ENCODE assay signal across 2 fruit fly cellular contexts in genomic region chr3L:13040849-13041248, dm6.
TF ChIP-seq lines count a peak whose summit lies in the region.

No protein-coding gene starts in this region.

- TF ChIP-seq CTCF in whole organism, embryonic (GFP tag; optimal IDR thresholded peaks at IDR 0.05; lab: Kevin White, UChicago): no peak

TF ChIP-seq in whole organism, adult, 20 proteins besides CTCF, POLR2A, EP300 and RAD21:
- TF ChIP-seq CG33017 (tag; optimal IDR thresholded peaks at IDR 0.05; lab: Kevin White, UChicago) (no peak), bab1 (GFP tag; optimal IDR thresholded peaks at IDR 0.05; lab: Kevin White, UChicago) (peak; percentile 3), pad (GFP tag; optimal IDR thresholded peaks at IDR 0.05; lab: Kevin White, UChicago) (no peak), cnc (optimal IDR thresholded peaks at IDR 0.05; lab: Kevin White, UChicago) (no peak), toe (GFP tag; optimal IDR thresholded peaks at IDR 0.05; lab: Kevin White, UChicago) (no peak), Mnt (GFP tag; optimal IDR thresholded peaks at IDR 0.05; lab: Kevin White, UChicago) (no peak), CG12768 (GFP tag; optimal IDR thresholded peaks at IDR 0.05; lab: Kevin White, UChicago) (no peak), CG7101 (tag; optimal IDR thresholded peaks at IDR 0.05; lab: Kevin White, UChicago) (no peak)

TF ChIP-seq in whole organism, embryonic, 481 proteins besides CTCF, POLR2A, EP300 and RAD21:
- no peak for TF ChIP-seq CG18476 (GFP tag; optimal IDR thresholded peaks at IDR 0.05; lab: Kevin White, UChicago)
- no peak for TF ChIP-seq tna (GFP tag; IDR thresholded peaks at IDR 0.05; lab: Robert Waterston, UW; ENCODE audit: partially characterized antibody)
- TF ChIP-seq Lhr (GFP tag; optimal IDR thresholded peaks at IDR 0.05; lab: Kevin White, UChicago): no peak
- peak; percentile 36 for TF ChIP-seq CG17802 (tag; optimal IDR thresholded peaks at IDR 0.05; lab: Kevin White, UChicago)
- TF ChIP-seq Optix (GFP tag; IDR thresholded peaks at IDR 0.05; lab: Robert Waterston, UW): no peak
- no peak for TF ChIP-seq CG30403 (GFP tag; optimal IDR thresholded peaks at IDR 0.05; lab: Kevin White, UChicago)
- TF ChIP-seq abd-A (tag; optimal IDR thresholded peaks at IDR 0.05; lab: Kevin White, UChicago): peak; percentile 47
- peak; percentile 9 for TF ChIP-seq CG15514 (GFP tag; optimal IDR thresholded peaks at IDR 0.05; lab: Kevin White, UChicago)
- TF ChIP-seq pnt (GFP tag; optimal IDR thresholded peaks at IDR 0.05; lab: Kevin White, UChicago): no peak
- TF ChIP-seq CG9215 (GFP tag; IDR thresholded peaks at IDR 0.05; lab: Robert Waterston, UW): no peak
- no peak for TF ChIP-seq Abd-B (GFP tag; optimal IDR thresholded peaks at IDR 0.05; lab: Kevin White, UChicago)
- TF ChIP-seq CG32767 (GFP tag; IDR thresholded peaks at IDR 0.05; lab: Robert Waterston, UW): peak; percentile 40; the same call in 1 of the 2 replicates
- no peak for TF ChIP-seq CG10321 (GFP tag; IDR thresholded peaks at IDR 0.05; lab: Robert Waterston, UW)
- TF ChIP-seq bowl (GFP tag; IDR thresholded peaks at IDR 0.05; lab: Robert Waterston, UW): no peak
- peak; percentile 9 for TF ChIP-seq CG2712 (tag; optimal IDR thresholded peaks at IDR 0.05; lab: Kevin White, UChicago)
- TF ChIP-seq stc (GFP tag; IDR thresholded peaks at IDR 0.05; lab: Robert Waterston, UW): no peak
- TF ChIP-seq CG5953 (GFP tag; IDR thresholded peaks at IDR 0.05; lab: Robert Waterston, UW): no peak
- TF ChIP-seq gem (tag; optimal IDR thresholded peaks at IDR 0.05; lab: Kevin White, UChicago): peak; percentile 12
- peak; percentile 97 for TF ChIP-seq CG2116 (GFP tag; optimal IDR thresholded peaks at IDR 0.05; lab: Kevin White, UChicago)
- no peak for TF ChIP-seq Deaf1 (tag; optimal IDR thresholded peaks at IDR 0.05; lab: Kevin White, UChicago)
- no peak for TF ChIP-seq CG34224 (GFP tag; IDR thresholded peaks at IDR 0.05; lab: Robert Waterston, UW; ENCODE audit: partially characterized antibody)
- peak; percentile 18; the same call in 1 of the 2 replicates for TF ChIP-seq bbx (GFP tag; IDR thresholded peaks at IDR 0.05; lab: Robert Waterston, UW; ENCODE audit: partially characterized antibody)
- TF ChIP-seq CG12299 (tag; optimal IDR thresholded peaks at IDR 0.05; lab: Kevin White, UChicago): no peak
- 0 out of 2 replicates have a peak, but pooled peaks have one; percentile 5 for TF ChIP-seq ssp (GFP tag; IDR thresholded peaks at IDR 0.05; lab: Robert Waterston, UW)
- TF ChIP-seq CG7928 (GFP tag; optimal IDR thresholded peaks at IDR 0.05; lab: Kevin White, UChicago): peak; percentile 86
- TF ChIP-seq lab (GFP tag; optimal IDR thresholded peaks at IDR 0.05; lab: Kevin White, UChicago): no peak
- TF ChIP-seq trem (tag; optimal IDR thresholded peaks at IDR 0.05; lab: Kevin White, UChicago): peak; percentile 25
- TF ChIP-seq Myb (GFP tag; optimal IDR thresholded peaks at IDR 0.05; lab: Kevin White, UChicago): peak; percentile 84
- TF ChIP-seq sna (GFP tag; IDR thresholded peaks at IDR 0.05; lab: Robert Waterston, UW; ENCODE audit: partially characterized antibody): no peak
- no peak for TF ChIP-seq tx (GFP tag; optimal IDR thresholded peaks at IDR 0.05; lab: Kevin White, UChicago)
- TF ChIP-seq D19A (tag; optimal IDR thresholded peaks at IDR 0.05; lab: Kevin White, UChicago): peak; percentile 62
- TF ChIP-seq Oli (tag; optimal IDR thresholded peaks at IDR 0.05; lab: Kevin White, UChicago): no peak
- TF ChIP-seq fu2 (GFP tag; optimal IDR thresholded peaks at IDR 0.05; lab: Kevin White, UChicago): no peak
- TF ChIP-seq stwl (tag; optimal IDR thresholded peaks at IDR 0.05; lab: Kevin White, UChicago): peak; percentile 47
- no peak for TF ChIP-seq CG2202 (tag; optimal IDR thresholded peaks at IDR 0.05; lab: Kevin White, UChicago)
- no peak for TF ChIP-seq Dbx (GFP tag; IDR thresholded peaks at IDR 0.05; lab: Robert Waterston, UW)
- TF ChIP-seq Dll (GFP tag; IDR thresholded peaks at IDR 0.05; lab: Robert Waterston, UW; ENCODE audit: partially characterized antibody): 0 out of 4 replicates have a peak, but pooled peaks have one; percentile 11
- TF ChIP-seq Jarid2 (GFP tag; optimal IDR thresholded peaks at IDR 0.05; lab: Kevin White, UChicago): no peak
- peak; percentile 76 for TF ChIP-seq Dref (GFP tag; IDR thresholded peaks at IDR 0.05; lab: Robert Waterston, UW)
- peak; percentile 91 for TF ChIP-seq Dp (GFP tag; optimal IDR thresholded peaks at IDR 0.05; lab: Kevin White, UChicago)
- no peak for TF ChIP-seq CG7963 (GFP tag; IDR thresholded peaks at IDR 0.05; lab: Robert Waterston, UW; ENCODE audit: partially characterized antibody)
- peak; percentile 38 for TF ChIP-seq CG1603 (tag; optimal IDR thresholded peaks at IDR 0.05; lab: Kevin White, UChicago)
- TF ChIP-seq pzg (GFP tag; optimal IDR thresholded peaks at IDR 0.05; lab: Kevin White, UChicago): peak; percentile 68
- TF ChIP-seq Mrtf (GFP tag; IDR thresholded peaks at IDR 0.05; lab: Robert Waterston, UW): no peak
- no peak for TF ChIP-seq D19B (GFP tag; optimal IDR thresholded peaks at IDR 0.05; lab: Kevin White, UChicago)
- peak; percentile 93 for TF ChIP-seq E2f2 (GFP tag; IDR thresholded peaks at IDR 0.05; lab: Robert Waterston, UW)
- no peak for TF ChIP-seq CG7357 (GFP tag; IDR thresholded peaks at IDR 0.05; lab: Robert Waterston, UW)
- no peak for TF ChIP-seq Drgx (GFP tag; IDR thresholded peaks at IDR 0.05; lab: Robert Waterston, UW)
- peak; percentile 94 for TF ChIP-seq wek (GFP tag; optimal IDR thresholded peaks at IDR 0.05; lab: Kevin White, UChicago)
- peak; percentile 8 for TF ChIP-seq BEAF-32 (GFP tag; optimal IDR thresholded peaks at IDR 0.05; lab: Kevin White, UChicago)
- no peak for TF ChIP-seq kah (GFP tag; optimal IDR thresholded peaks at IDR 0.05; lab: Kevin White, UChicago)
- peak; percentile 30 for TF ChIP-seq gfzf (GFP tag; optimal IDR thresholded peaks at IDR 0.05; lab: Kevin White, UChicago)
- TF ChIP-seq nerfin-1 (tag; optimal IDR thresholded peaks at IDR 0.05; lab: Kevin White, UChicago): peak; percentile 27
- TF ChIP-seq CG12659 (GFP tag; optimal IDR thresholded peaks at IDR 0.05; lab: Kevin White, UChicago): no peak
